Worm (Caenorhabditis elegans) whole organism, L4/young adult: ENCODE data around the gene fbxa-64.

Source experiments
- W03F9.2 ChIP-seq: fragments of 150-350 bp; optimal IDR thresholded peaks from 2 replicates; lab custom pipeline; 2014; ENCODE audit warnings: missing biosample characterization, missing genetic modification characterization
- dao-5 ChIP-seq: sonication (generic microtip); optimal IDR thresholded peaks from 2 replicates; lab custom pipeline; 2016; ENCODE audit warnings: missing genotype, missing genetic modification characterization, moderate library complexity, missing compliant biosample characterization
- him-1 ChIP-seq: sonication (generic microtip); optimal IDR thresholded peaks from 2 replicates; lab custom pipeline; 2016; ENCODE audit warnings: missing genotype, missing genetic modification reagents, missing genetic modification characterization, missing compliant biosample characterization

Gene fbxa-64

DNA sequence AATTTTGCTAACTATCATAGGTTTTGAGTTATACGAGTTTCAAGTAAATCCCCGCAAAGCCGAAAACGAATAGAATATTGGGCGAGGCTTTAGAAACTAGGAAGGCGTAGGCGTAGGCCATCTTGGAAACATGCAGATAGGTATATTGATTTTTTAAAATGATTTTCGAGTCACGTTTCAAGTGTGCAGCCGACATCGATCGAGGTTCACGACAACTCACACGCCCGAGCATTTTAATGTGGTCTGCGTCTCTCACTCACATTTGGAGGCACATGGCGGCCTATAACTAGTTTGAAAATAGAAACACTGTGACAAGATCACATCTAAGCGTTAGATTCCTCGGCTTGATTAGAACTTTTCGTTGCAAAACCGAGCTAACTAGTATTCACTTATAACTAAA, 50.6 kb downstream of the fbxa-64 start, which contains the start of gene K08D9.2:
Gene K08D9.2, plus strand, starts transcription at position 301 of the 400 bp plus-strand sequence.
- TF ChIP-seq W03F9.2 (no peak), him-1 (tag; lab: Kevin White, UChicago) (no peak), dao-5 (tag; lab: Kevin White, UChicago) (no peak)
